Fruit fly (Drosophila melanogaster): ENCODE measurements around the gene Dhfr.
A peak's percentile ranks its signal among the peaks of the same experiment; 100 is the strongest.

Gene Dhfr

dm6 chr3R:16432665-16433065 is 48.3 kb upstream of the Dhfr start, which contains the start of gene Fntb (continued):
- no peak for TF ChIP-seq onecut (GFP tag; IDR thresholded peaks at IDR 0.05)
- peak; percentile 42; the same call in 2 of the 3 replicates for TF ChIP-seq CG14050 (GFP tag; IDR thresholded peaks at IDR 0.05)
- TF ChIP-seq gsb (GFP tag; IDR thresholded peaks at IDR 0.05), result no peak
- peak; percentile 53 for TF ChIP-seq CG1602 (GFP tag; optimal IDR thresholded peaks at IDR 0.05)
- TF ChIP-seq nmo (GFP tag; optimal IDR thresholded peaks at IDR 0.05), result peak; percentile 79
- peak; percentile 29; the same call in 2 of the 3 replicates for TF ChIP-seq croc (GFP tag; conservative IDR thresholded peaks at IDR 0.05)
- TF ChIP-seq CG6654 (GFP tag; optimal IDR thresholded peaks at IDR 0.05), result no peak
- peak; percentile 70 for TF ChIP-seq az2 (GFP tag; optimal IDR thresholded peaks at IDR 0.05)
- TF ChIP-seq ap (GFP tag; IDR thresholded peaks at IDR 0.05), result 0 out of 2 replicates have a peak, but pooled peaks have one; percentile 35
- peak; percentile 50; the same call in 1 of the 3 replicates for TF ChIP-seq ase (GFP tag; IDR thresholded peaks at IDR 0.05)
- TF ChIP-seq wdn (GFP tag; IDR thresholded peaks at IDR 0.05), result peak; percentile 41; the same call in 1 of the 2 replicates
- TF ChIP-seq HLHmδ (GFP tag; optimal IDR thresholded peaks at IDR 0.05), result no peak
- TF ChIP-seq cg (GFP tag; optimal IDR thresholded peaks at IDR 0.05), result no peak
- no peak for TF ChIP-seq Hey (tag; optimal IDR thresholded peaks at IDR 0.05)
- 0 out of 3 replicates have a peak, but pooled peaks have one; percentile 21 for TF ChIP-seq so (GFP tag; IDR thresholded peaks at IDR 0.05)
- TF ChIP-seq CG7786 (GFP tag; optimal IDR thresholded peaks at IDR 0.05), result peak; percentile 29
- peak; percentile 69 for TF ChIP-seq Rfx (GFP tag; IDR thresholded peaks at IDR 0.05)
- TF ChIP-seq CG34422 (GFP tag; IDR thresholded peaks at IDR 0.05), result peak; percentile 42; the same call in 1 of the 3 replicates
- TF ChIP-seq CG16863 (GFP tag; optimal IDR thresholded peaks at IDR 0.05), result peak; percentile 7
- peak; percentile 65; the same call in 2 of the 3 replicates for TF ChIP-seq Dbx (GFP tag; IDR thresholded peaks at IDR 0.05)
- no peak for TF ChIP-seq Usf (GFP tag; optimal IDR thresholded peaks at IDR 0.05)
- peak; percentile 52; the same call in 1 of the 2 replicates for TF ChIP-seq E2f2 (GFP tag; IDR thresholded peaks at IDR 0.05)
- peak; percentile 48 for TF ChIP-seq Bteb2 (GFP tag; optimal IDR thresholded peaks at IDR 0.05)
- TF ChIP-seq CG11696 (GFP tag; IDR thresholded peaks at IDR 0.05), result 0 out of 2 replicates have a peak, but pooled peaks have one; percentile 20
- no peak for TF ChIP-seq emc (GFP tag; optimal IDR thresholded peaks at IDR 0.05)
- peak; percentile 15 for TF ChIP-seq tup (GFP tag; optimal IDR thresholded peaks at IDR 0.05)
- TF ChIP-seq chn (GFP tag; optimal IDR thresholded peaks at IDR 0.05), result peak; percentile 32
- TF ChIP-seq fd3F (GFP tag; optimal IDR thresholded peaks at IDR 0.05), result peak; percentile 55
- TF ChIP-seq jumu (GFP tag; optimal IDR thresholded peaks at IDR 0.05), result peak; percentile 31
- TF ChIP-seq Mad (GFP tag; optimal IDR thresholded peaks at IDR 0.05), result peak; percentile 37
- peak; percentile 59 for TF ChIP-seq B-H2 (GFP tag; optimal IDR thresholded peaks at IDR 0.05)
- TF ChIP-seq Oli (tag; optimal IDR thresholded peaks at IDR 0.05), result peak; percentile 68
- 0 out of 2 replicates have a peak, but pooled peaks have one; percentile 15 for TF ChIP-seq seq (GFP tag; IDR thresholded peaks at IDR 0.05)
- peak; percentile 57 for TF ChIP-seq Med (GFP tag)
- peak; percentile 55 for TF ChIP-seq NfI (GFP tag; optimal IDR thresholded peaks at IDR 0.05)
- no peak for TF ChIP-seq sd (tag; optimal IDR thresholded peaks at IDR 0.05)
- peak; percentile 35 for TF ChIP-seq lbe (GFP tag; optimal IDR thresholded peaks at IDR 0.05)
- TF ChIP-seq nau (GFP tag; optimal IDR thresholded peaks at IDR 0.05), result no peak
- peak; percentile 72 for TF ChIP-seq caup (GFP tag; optimal IDR thresholded peaks at IDR 0.05; ENCODE audit: severe bottlenecking)
- peak; percentile 74 for TF ChIP-seq Xbp1 (GFP tag; optimal IDR thresholded peaks at IDR 0.05)
- TF ChIP-seq CG5245 (GFP tag; optimal IDR thresholded peaks at IDR 0.05), result peak; percentile 5
- TF ChIP-seq CG15073 (GFP tag; optimal IDR thresholded peaks at IDR 0.05), result peak; percentile 13
- peak; percentile 10 for TF ChIP-seq bab2 (GFP tag; optimal IDR thresholded peaks at IDR 0.05)
- peak; percentile 40 for TF ChIP-seq CG12104 (GFP tag; optimal IDR thresholded peaks at IDR 0.05)
- no peak for TF ChIP-seq Poxn (GFP tag; IDR thresholded peaks at IDR 0.05)
- peak; percentile 95 for TF ChIP-seq Ets65A (GFP tag)
- peak; percentile 86 for TF ChIP-seq CG31441 (GFP tag; IDR thresholded peaks at IDR 0.05)
- peak; percentile 72 for TF ChIP-seq MBD-R2 (GFP tag; IDR thresholded peaks at IDR 0.05)
- TF ChIP-seq CG3838 (GFP tag; optimal IDR thresholded peaks at IDR 0.05), result peak; percentile 16
- TF ChIP-seq CG11398 (GFP tag; optimal IDR thresholded peaks at IDR 0.05), result no peak
- 0 out of 3 replicates have a peak, but pooled peaks have one; percentile 40 for TF ChIP-seq CG7357 (GFP tag; IDR thresholded peaks at IDR 0.05)
